Fruit fly (Drosophila melanogaster): ENCODE results near the gene CG31988.

The CG31988 gene

DNA sequence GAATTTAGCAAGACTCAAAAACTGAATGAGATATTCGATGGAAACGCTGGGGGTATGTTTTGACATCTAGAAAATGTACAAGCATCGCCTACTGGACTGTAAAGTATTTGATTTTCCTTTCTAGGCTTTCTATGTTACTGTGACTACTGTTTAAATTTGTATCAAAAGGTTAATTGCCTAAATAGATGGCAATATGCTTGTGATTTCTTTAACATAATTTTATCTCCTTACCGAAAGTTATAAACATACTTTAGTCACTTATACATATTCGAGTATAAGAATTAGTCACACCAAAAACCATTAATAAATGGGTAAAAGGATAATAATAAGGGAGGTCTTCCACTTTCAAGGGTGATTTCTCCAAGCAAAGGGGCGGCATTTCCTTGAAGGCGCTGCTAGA is at the start of gene CG31988:
TSS of gene CG31988 (minus strand) at position 101 of the 400 bp plus-strand sequence.
- TF ChIP-seq CG8478 (optimal IDR thresholded peaks at IDR 0.05) (no peak), CTCF (optimal IDR thresholded peaks at IDR 0.05) (no peak)

DNA sequence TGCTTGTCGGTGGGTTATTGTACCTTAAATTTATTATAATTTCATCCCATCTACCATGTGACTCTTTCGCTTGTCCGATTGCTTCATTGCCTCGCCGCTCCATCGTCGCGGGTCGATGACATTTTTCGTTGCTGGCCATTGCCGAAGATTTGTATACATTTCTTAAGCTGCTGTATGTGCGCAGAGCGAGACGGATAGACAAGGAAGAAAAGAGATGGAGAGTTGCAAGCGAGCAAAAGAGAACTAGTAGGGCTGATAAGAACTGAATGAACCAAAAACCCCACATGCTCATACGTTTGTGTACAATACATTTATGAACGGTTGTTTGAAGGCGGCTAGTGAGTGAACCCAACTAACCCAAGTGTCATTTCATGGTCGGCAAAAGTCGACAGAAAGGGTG is 49.1 kb upstream of the CG31988 start:
- TF ChIP-seq CTCF (optimal IDR thresholded peaks at IDR 0.05) = no peak
- TF ChIP-seq CG8478 (optimal IDR thresholded peaks at IDR 0.05) = no peak

- TF ChIP-seq CTCF (optimal IDR thresholded peaks at IDR 0.05) (peak; percentile 9 to 37), CG8478 (optimal IDR thresholded peaks at IDR 0.05) (no peak)
These were observed 48.1 kb upstream of the CG31988 start for dm6 chr2L:21250519-21251336.

DNA sequence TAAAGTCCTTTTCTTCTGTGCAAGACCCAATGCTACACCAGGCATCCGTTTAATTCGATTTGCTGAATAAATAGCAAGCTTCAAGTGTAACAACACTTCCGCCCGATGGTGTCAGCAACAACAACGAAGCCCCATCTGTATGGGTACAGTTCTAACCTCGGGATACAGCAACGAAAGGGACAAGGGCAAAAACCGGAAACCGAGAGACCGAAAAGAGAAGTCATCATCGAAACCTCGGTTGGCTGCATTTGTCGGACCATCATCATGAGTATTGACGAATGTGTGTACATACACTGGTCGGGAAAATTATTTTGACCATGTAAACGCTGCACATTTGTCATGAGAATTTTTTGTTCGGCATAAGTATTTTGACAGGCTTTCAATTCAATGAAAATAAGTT is 46.3 kb upstream of the CG31988 start:
- no peak for TF ChIP-seq CG8478 (optimal IDR thresholded peaks at IDR 0.05)
- no peak for TF ChIP-seq CTCF (optimal IDR thresholded peaks at IDR 0.05)

dm6 chr2L:21247967-21248366 is 45.4 kb upstream of the CG31988 start:
- TF ChIP-seq CTCF (optimal IDR thresholded peaks at IDR 0.05) (no peak), CG8478 (optimal IDR thresholded peaks at IDR 0.05) (no peak)

DNA sequence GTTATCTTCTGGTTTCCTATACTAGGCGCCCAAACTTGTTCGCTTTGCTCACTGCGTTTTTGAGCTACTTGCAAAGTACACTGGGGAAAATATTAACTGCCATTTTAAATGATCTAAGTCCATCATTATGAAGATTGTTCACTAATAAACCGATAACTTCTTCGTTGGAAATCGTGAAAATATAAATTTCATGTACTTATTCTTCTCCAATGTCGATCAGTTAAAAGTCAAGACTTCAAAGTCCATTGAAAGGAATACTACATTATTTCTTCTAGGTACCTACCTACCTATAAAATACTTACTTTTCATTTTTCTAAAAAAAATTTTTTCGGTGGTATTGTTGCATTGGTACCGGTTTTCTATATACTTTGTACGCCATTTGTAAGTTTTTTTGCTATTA is 44.1 kb upstream of the CG31988 start:
- TF ChIP-seq CG8478 (optimal IDR thresholded peaks at IDR 0.05) (no peak), CTCF (optimal IDR thresholded peaks at IDR 0.05) (no peak)

DNA sequence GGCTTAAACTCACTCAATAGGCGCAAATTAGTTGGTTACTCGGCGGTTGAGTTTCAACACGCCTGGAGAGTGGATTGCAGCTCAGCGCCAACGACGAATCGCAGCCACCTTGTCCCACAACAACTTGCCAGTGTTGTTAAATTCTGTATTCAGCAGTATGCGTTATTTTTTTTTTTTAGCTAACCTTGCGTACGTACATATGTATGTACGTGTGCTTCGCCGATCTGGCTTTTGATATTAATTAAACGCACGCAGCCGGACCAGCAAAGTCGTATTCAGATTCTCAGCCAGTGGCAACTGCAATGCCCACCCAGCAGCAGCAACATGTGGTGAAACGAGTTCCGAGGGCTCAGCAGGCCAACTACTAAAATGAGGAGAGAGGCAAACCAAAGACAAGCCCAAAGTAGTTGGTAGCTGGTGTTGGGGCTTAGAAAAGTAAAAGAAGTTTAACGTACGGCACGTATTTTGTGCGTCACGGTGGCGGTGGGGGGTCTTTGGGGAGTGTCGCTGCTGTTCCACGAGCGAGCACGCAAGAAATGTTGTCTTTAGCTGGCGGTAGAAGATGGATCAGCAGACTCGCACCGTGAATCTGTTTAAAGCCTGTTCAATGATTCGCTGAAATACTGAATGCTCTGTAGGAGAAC is 42.6 kb upstream of the CG31988 start:
- TF ChIP-seq CTCF (optimal IDR thresholded peaks at IDR 0.05) = no peak

DNA sequence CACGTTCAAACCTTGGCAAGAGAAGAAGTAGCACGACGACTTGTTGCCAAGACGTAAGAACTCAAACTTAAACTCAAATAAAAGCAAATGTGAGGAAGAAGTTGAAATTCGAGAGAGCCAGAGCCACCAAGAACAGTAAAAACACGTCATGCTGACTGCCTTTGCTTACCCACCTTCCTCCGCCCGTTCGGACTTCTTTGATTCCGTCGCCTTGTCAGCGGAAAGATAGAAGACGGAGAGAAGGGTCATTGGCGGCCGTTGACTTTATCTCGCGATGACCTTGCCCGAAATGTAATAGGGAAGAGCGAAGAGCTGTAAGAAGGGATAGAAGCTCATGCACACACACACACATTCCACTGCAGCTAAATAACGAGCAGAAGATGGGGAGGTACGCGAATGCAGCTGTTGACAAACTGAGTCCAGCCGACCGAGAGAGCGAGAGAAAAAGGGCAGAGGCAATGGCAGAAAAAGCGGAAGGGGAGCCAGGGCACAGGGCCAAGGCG is 41.4 kb upstream of the CG31988 start:
- TF ChIP-seq CTCF (optimal IDR thresholded peaks at IDR 0.05) (no peak), CG8478 (optimal IDR thresholded peaks at IDR 0.05) (no peak)

DNA sequence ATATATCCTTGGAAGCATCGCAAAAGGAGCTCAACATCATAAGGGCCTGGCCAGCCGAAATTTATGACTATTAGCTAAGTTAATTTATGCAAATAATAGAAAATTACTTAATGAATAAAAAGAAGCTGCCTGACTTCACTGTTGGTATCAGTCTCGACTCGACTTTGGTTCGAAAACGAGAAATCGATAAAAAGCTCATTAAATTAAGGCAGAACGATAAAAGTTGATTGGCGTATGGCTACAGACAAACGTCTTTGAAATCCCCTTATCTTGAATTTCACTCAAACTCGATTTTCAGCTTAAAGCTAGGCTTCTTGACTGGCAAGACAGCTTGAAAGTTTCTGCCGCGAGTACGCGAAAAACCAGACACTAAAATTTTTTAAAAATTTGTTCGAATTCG is 39.8 kb upstream of the CG31988 start:
- TF ChIP-seq CTCF (optimal IDR thresholded peaks at IDR 0.05) (no peak), CG8478 (optimal IDR thresholded peaks at IDR 0.05) (no peak)

DNA sequence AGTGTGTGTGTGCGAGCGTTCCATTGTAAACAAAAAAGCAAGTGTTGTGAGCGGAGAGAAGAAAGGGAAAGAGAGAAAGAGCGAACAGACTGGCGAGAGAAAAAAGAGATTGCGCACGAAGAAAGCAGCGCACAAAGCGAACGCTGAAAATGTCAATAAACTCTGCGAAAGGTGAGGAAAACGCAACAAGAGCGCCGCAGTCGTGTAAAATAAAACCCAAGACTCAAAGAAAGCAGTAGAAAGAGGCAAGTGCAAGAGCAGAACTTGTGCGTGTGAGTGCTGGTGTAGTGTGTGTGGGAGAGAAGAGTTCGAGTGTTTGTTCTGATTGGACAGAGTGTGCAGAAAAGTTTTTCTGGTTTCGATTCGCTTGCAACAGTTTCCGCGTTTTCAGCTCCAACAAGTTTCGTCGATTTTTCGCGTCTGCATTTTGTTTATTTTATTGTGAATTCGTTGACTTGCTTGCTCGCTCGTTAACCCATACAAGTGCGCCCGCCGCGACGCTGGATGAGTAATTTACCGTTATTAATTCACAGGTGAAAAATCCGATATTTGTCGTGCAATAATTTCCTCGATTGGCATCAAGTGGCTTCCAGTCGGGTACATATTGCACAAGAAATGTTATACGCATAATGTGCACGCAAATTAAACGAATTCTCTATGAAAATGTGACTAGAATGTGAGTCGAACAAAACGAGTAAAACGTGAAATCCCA is 35.3 kb upstream of the CG31988 start:
- no peak for TF ChIP-seq CG8478 (optimal IDR thresholded peaks at IDR 0.05)
- peak; percentile 85 to 96 for TF ChIP-seq CTCF (optimal IDR thresholded peaks at IDR 0.05)

dm6 chr2L:21237048-21237747 is 34.6 kb upstream of the CG31988 start, which contains the start of gene Hr39:
Gene Hr39 (plus strand): TSS chr2L:21237250.
- TF ChIP-seq CG8478 (optimal IDR thresholded peaks at IDR 0.05) = no peak
- peak; percentile 69 to 72 for TF ChIP-seq CTCF (optimal IDR thresholded peaks at IDR 0.05)

- no peak for TF ChIP-seq CG8478 (optimal IDR thresholded peaks at IDR 0.05)
These were observed 34.0 kb upstream of the CG31988 start, which contains the start of gene CG31626 for dm6 chr2L:21236633-21237032. Gene CG31626 (minus strand): TSS chr2L:21236733.

- TF ChIP-seq CG8478 (optimal IDR thresholded peaks at IDR 0.05) (no peak), CTCF (optimal IDR thresholded peaks at IDR 0.05) (no peak)
These were observed 32.9 kb upstream of the CG31988 start for dm6 chr2L:21235463-21235862.

DNA sequence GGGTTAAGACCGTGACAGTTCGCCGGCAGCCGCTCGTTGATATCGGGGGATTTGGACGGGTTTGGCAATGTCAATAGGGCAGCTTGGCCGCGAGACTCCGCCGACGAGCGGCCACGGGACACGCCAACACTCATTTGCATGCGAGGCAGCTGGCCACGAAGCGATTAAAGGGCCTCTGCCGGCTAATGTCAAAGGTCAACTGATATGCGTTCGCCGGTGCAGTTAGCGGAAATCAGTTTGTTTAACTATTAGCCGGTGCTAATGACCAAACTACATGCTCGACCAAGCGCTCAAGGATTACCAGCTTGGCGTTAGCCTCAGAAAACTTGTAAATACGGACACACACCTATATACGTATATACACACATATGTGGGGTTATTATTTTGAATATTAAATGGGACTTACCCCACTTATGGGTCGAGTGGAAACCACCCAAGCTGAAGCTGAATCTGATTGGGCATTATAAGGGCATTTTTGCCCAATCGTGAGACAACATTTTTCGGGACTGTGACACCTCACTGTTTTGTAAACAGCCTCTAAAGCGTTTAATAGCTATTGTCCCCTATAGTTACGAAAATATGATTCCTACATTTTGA is 31.9 kb upstream of the CG31988 start:
- no peak for TF ChIP-seq CTCF (optimal IDR thresholded peaks at IDR 0.05)
- no peak for TF ChIP-seq CG8478 (optimal IDR thresholded peaks at IDR 0.05)

Data from S2 (cell line).